Fruit fly (Drosophila melanogaster) whole organism, embryonic: ENCODE data around the gene CG13461.

ENCODE experiments used
- Blimp-1 ChIP-seq: fragments of 200-800 bp; sonication (Bioruptor generic); optimal IDR thresholded peaks from 3 replicates; lab custom pipeline; 2018; ENCODE audit warnings: missing biosample characterization, missing genetic modification characterization, mild to moderate bottlenecking, moderate library complexity, missing genetic modification reagents
- C15 ChIP-seq: fragments of 200-800 bp; sonication (Bioruptor generic); IDR thresholded peaks from 3 replicates; pipeline ENCODE4 v1.3.6; 2022; ENCODE audit warnings: missing biosample characterization, missing genetic modification characterization
- CG12299 ChIP-seq: fragments of 200-800 bp; sonication (Bioruptor generic); optimal IDR thresholded peaks from 2 replicates; lab custom pipeline; 2018; ENCODE audit warnings: missing biosample characterization, mild to moderate bottlenecking, missing genetic modification characterization
- CG12391 ChIP-seq: fragments of 200-800 bp; sonication (Bioruptor generic); optimal IDR thresholded peaks from 3 replicates; lab custom pipeline; 2018; ENCODE audit warnings: missing biosample characterization, mild to moderate bottlenecking, missing genetic modification characterization, moderate library complexity
- CG15479 ChIP-seq: fragments of 200-800 bp; sonication (Bioruptor generic); optimal IDR thresholded peaks from 3 replicates; lab custom pipeline; 2019; ENCODE audit warnings: missing biosample characterization, mild to moderate bottlenecking, missing genetic modification characterization, moderate library complexity
- CG17361 ChIP-seq: fragments of 200-800 bp; sonication (Bioruptor generic); IDR thresholded peaks from 3 replicates; pipeline ENCODE4 v1.3.6; 2022; ENCODE audit warnings: missing biosample characterization, missing genetic modification characterization
- CG18262 ChIP-seq: fragments of 200-800 bp; optimal IDR thresholded peaks from 3 replicates; lab custom pipeline; 2019; ENCODE audit warnings: missing biosample characterization, mild to moderate bottlenecking, missing genetic modification characterization, moderate library complexity
- CG1832 ChIP-seq: fragments of 200-800 bp; sonication (Bioruptor generic); optimal IDR thresholded peaks from 2 replicates; lab custom pipeline; 2017; ENCODE audit warnings: missing biosample characterization, mild to moderate bottlenecking, missing genetic modification characterization, inconsistent platforms
- CG31365 ChIP-seq: fragments of 200-800 bp; sonication (Bioruptor generic); optimal IDR thresholded peaks from 2 replicates; lab custom pipeline; 2018; ENCODE audit warnings: missing biosample characterization, mild to moderate bottlenecking, missing genetic modification characterization
- CG32532 ChIP-seq: fragments of 200-800 bp; sonication (Bioruptor generic); IDR thresholded peaks from 2 replicates; pipeline ENCODE4 v1.3.6; 2022; ENCODE audit warnings: missing biosample characterization, missing genetic modification characterization
- CG33557 ChIP-seq: fragments of 200-800 bp; sonication (Bioruptor generic); optimal IDR thresholded peaks from 2 replicates; lab custom pipeline; 2019; ENCODE audit warnings: missing biosample characterization, mild to moderate bottlenecking, missing genetic modification characterization, moderate library complexity
- CG4707 ChIP-seq: fragments of 200-800 bp; sonication (Bioruptor generic); optimal IDR thresholded peaks from 2 replicates; lab custom pipeline; 2018; ENCODE audit warnings: missing biosample characterization, mild to moderate bottlenecking, missing genetic modification characterization, moderate library complexity
- CG5180 ChIP-seq: fragments of 200-800 bp; sonication (Bioruptor generic); optimal IDR thresholded peaks from 3 replicates; lab custom pipeline; 2017; ENCODE audit warnings: missing biosample characterization, missing genetic modification characterization, mild to moderate bottlenecking, moderate library complexity, missing genetic modification reagents
- CG6254 ChIP-seq: fragments of 200-800 bp; sonication (Bioruptor generic); optimal IDR thresholded peaks from 3 replicates; lab custom pipeline; 2017; ENCODE audit warnings: mild to moderate bottlenecking, missing biosample characterization, missing genetic modification reagents, missing genetic modification characterization
- CG7839 ChIP-seq: fragments of 200-800 bp; sonication (Bioruptor generic); optimal IDR thresholded peaks from 3 replicates; lab custom pipeline; 2018; ENCODE audit warnings: missing biosample characterization, mild to moderate bottlenecking, missing genetic modification characterization, moderate library complexity
- D ChIP-seq, 2 experiments: fragments of 200-800 bp in 1 of 2; fragments of >200 bp in 1 of 2; sonication (Bioruptor generic) in 1 of 2; optimal IDR thresholded peaks; 2 replicates in 1 of 2; 3 replicates in 1 of 2; lab custom pipeline; 2017; ENCODE audit warnings: mild to moderate bottlenecking in 1 of 2, missing biosample characterization in 1 of 2, missing genetic modification characterization in 1 of 2, missing genetic modification reagents in 1 of 2
- ERR ChIP-seq: fragments of 200-800 bp; sonication (Bioruptor generic); optimal IDR thresholded peaks from 2 replicates; lab custom pipeline; 2016; ENCODE audit warnings: missing biosample characterization, missing genetic modification characterization
- H15 ChIP-seq: fragments of 200-800 bp; sonication (Bioruptor generic); IDR thresholded peaks from 3 replicates; pipeline ENCODE4 v1.3.6; 2022; ENCODE audit warnings: missing biosample characterization, missing genetic modification characterization
- Hey ChIP-seq: fragments of 200-800 bp; sonication (Bioruptor generic); optimal IDR thresholded peaks from 3 replicates; lab custom pipeline; 2018; ENCODE audit warnings: missing biosample characterization, mild to moderate bottlenecking, missing genetic modification characterization
- Meics ChIP-seq: fragments of 200-800 bp; sonication (Bioruptor generic); optimal IDR thresholded peaks from 2 replicates; lab custom pipeline; 2017; ENCODE audit warnings: missing biosample characterization, mild to moderate bottlenecking, missing genetic modification characterization
- NFAT ChIP-seq: fragments of 200-800 bp; sonication (Bioruptor generic); IDR thresholded peaks from 2 replicates; pipeline ENCODE4 v1.3.6; 2022; ENCODE audit warnings: missing biosample characterization, missing genetic modification characterization
- Nf-YA ChIP-seq: fragments of 200-800 bp; sonication (Bioruptor generic); IDR thresholded peaks from 2 replicates; pipeline ENCODE4 v1.3.6; 2022; ENCODE audit warnings: missing biosample characterization, missing genetic modification characterization
- Nf-YB ChIP-seq: fragments of 200-800 bp; sonication (Bioruptor generic); optimal IDR thresholded peaks from 3 replicates; lab custom pipeline; 2019; ENCODE audit warnings: missing biosample characterization, mild to moderate bottlenecking, missing genetic modification characterization, moderate library complexity
- Sry-β ChIP-seq: fragments of 200-800 bp; sonication (Bioruptor generic); optimal IDR thresholded peaks from 2 replicates; lab custom pipeline; 2018; ENCODE audit warnings: missing biosample characterization, mild to moderate bottlenecking, missing genetic modification characterization, moderate library complexity
- abd-A ChIP-seq: fragments of 200-800 bp; sonication (Bioruptor generic); optimal IDR thresholded peaks from 3 replicates; lab custom pipeline; 2019; ENCODE audit warnings: missing biosample characterization, mild to moderate bottlenecking, missing genetic modification characterization, moderate library complexity
- cg ChIP-seq: fragments of 200-800 bp; sonication (Bioruptor generic); optimal IDR thresholded peaks from 3 replicates; lab custom pipeline; 2019; ENCODE audit warnings: missing biosample characterization, mild to moderate bottlenecking, missing genetic modification characterization, moderate library complexity
- exex ChIP-seq: fragments of 200-800 bp; sonication (Bioruptor generic); optimal IDR thresholded peaks from 4 replicates; lab custom pipeline; 2018; ENCODE audit warnings: missing biosample characterization, mild to moderate bottlenecking, missing genetic modification characterization, moderate library complexity
- gcm ChIP-seq: fragments of 200-800 bp; sonication (Bioruptor generic); optimal IDR thresholded peaks from 2 replicates; lab custom pipeline; 2019; ENCODE audit warnings: missing biosample characterization, mild to moderate bottlenecking, missing genetic modification characterization, moderate library complexity
- gsb-n ChIP-seq: fragments of 200-800 bp; sonication (Bioruptor generic); optimal IDR thresholded peaks from 3 replicates; lab custom pipeline; 2018; ENCODE audit warnings: missing biosample characterization, mild to moderate bottlenecking, missing genetic modification characterization
- gt ChIP-seq: fragments of 200-800 bp; sonication (Bioruptor generic); IDR thresholded peaks from 2 replicates; pipeline ENCODE4 v1.3.6; 2022; ENCODE audit warnings: missing biosample characterization, missing genetic modification characterization
- insv ChIP-seq, 2 experiments: fragments of 200-800 bp; sonication (Bioruptor generic); optimal IDR thresholded peaks; 3 replicates each; lab custom pipeline; 2016 to 2018; ENCODE audit warnings: missing biosample characterization in 2 of 2, missing genetic modification characterization in 2 of 2
- jumu ChIP-seq: fragments of 200-800 bp; sonication (Bioruptor generic); optimal IDR thresholded peaks from 3 replicates; lab custom pipeline; 2016; ENCODE audit warnings: missing biosample characterization, missing genetic modification characterization
- kni ChIP-seq: fragments of 200-800 bp; sonication (Bioruptor generic); optimal IDR thresholded peaks from 3 replicates; lab custom pipeline; 2017; ENCODE audit warnings: mild to moderate bottlenecking, missing biosample characterization, missing genetic modification reagents, missing genetic modification characterization
- nerfin-1 ChIP-seq: fragments of 200-800 bp; sonication (Bioruptor generic); optimal IDR thresholded peaks from 3 replicates; lab custom pipeline; 2019; ENCODE audit warnings: missing biosample characterization, mild to moderate bottlenecking, missing genetic modification characterization, moderate library complexity
- pfk ChIP-seq: fragments of 200-800 bp; sonication (Bioruptor generic); optimal IDR thresholded peaks from 2 replicates; lab custom pipeline; 2018; ENCODE audit warnings: missing biosample characterization, mild to moderate bottlenecking, missing genetic modification characterization, moderate library complexity
- phol ChIP-seq: fragments of 200-800 bp; sonication (Bioruptor generic); optimal IDR thresholded peaks from 3 replicates; lab custom pipeline; 2018; ENCODE audit warnings: missing biosample characterization, mild to moderate bottlenecking, missing genetic modification characterization, moderate library complexity
- pum ChIP-seq: fragments of 200-800 bp; sonication (Bioruptor generic); optimal IDR thresholded peaks from 2 replicates; lab custom pipeline; 2016; ENCODE audit warnings: missing biosample characterization, missing genetic modification characterization
- ranshi ChIP-seq: fragments of 200-800 bp; sonication (Bioruptor generic); IDR thresholded peaks from 2 replicates; pipeline ENCODE4 v1.3.6; 2022; ENCODE audit warnings: missing biosample characterization, missing genetic modification characterization
- repo ChIP-seq: fragments of 200-800 bp; sonication (Bioruptor generic); optimal IDR thresholded peaks from 2 replicates; lab custom pipeline; 2016; ENCODE audit warnings: missing biosample characterization, missing genetic modification characterization
- run ChIP-seq: fragments of 200-800 bp; sonication (Bioruptor generic); optimal IDR thresholded peaks from 3 replicates; lab custom pipeline; 2018; ENCODE audit warnings: missing biosample characterization, mild to moderate bottlenecking, missing genetic modification characterization
- scrt ChIP-seq: fragments of 200-800 bp; sonication (Bioruptor generic); optimal IDR thresholded peaks from 2 replicates; lab custom pipeline; 2018; ENCODE audit warnings: missing biosample characterization, mild to moderate bottlenecking, missing genetic modification characterization, moderate library complexity
- tgo ChIP-seq: fragments of 200-800 bp; sonication (Bioruptor generic); IDR thresholded peaks from 3 replicates; pipeline ENCODE4 v1.3.6; 2022; ENCODE audit warnings: missing biosample characterization, missing genetic modification characterization
- tio ChIP-seq: fragments of 200-800 bp; sonication (Bioruptor generic); optimal IDR thresholded peaks from 2 replicates; lab custom pipeline; 2017; ENCODE audit warnings: missing biosample characterization, missing genetic modification characterization, inconsistent platforms
- trh ChIP-seq: fragments of 200-800 bp; sonication (Bioruptor generic); optimal IDR thresholded peaks from 2 replicates; lab custom pipeline; 2016; ENCODE audit warnings: missing biosample characterization, missing genetic modification characterization
- tup ChIP-seq: fragments of 200-800 bp; sonication (Bioruptor generic); optimal IDR thresholded peaks from 2 replicates; lab custom pipeline; 2016; ENCODE audit warnings: missing biosample characterization, mild to moderate bottlenecking, missing genetic modification characterization, moderate library complexity
- twi ChIP-seq: fragments of 200-800 bp; optimal IDR thresholded peaks from 2 replicates; lab custom pipeline; 2019; ENCODE audit warnings: missing biosample characterization, mild to moderate bottlenecking, missing genetic modification characterization, moderate library complexity
- unpg ChIP-seq: fragments of 200-800 bp; sonication (Bioruptor generic); optimal IDR thresholded peaks from 3 replicates; lab custom pipeline; 2018; ENCODE audit warnings: missing biosample characterization, mild to moderate bottlenecking, missing genetic modification characterization, moderate library complexity
- zf30C ChIP-seq: fragments of 200-800 bp; sonication (Bioruptor generic); optimal IDR thresholded peaks from 3 replicates; lab custom pipeline; 2018; ENCODE audit warnings: missing biosample characterization, mild to moderate bottlenecking, missing genetic modification characterization
- zfh1 ChIP-seq: fragments of 200-800 bp; sonication (Bioruptor generic); IDR thresholded peaks from 3 replicates; pipeline ENCODE4 v1.3.6; 2022; ENCODE audit warnings: missing biosample characterization, missing genetic modification characterization

Gene CG13461

dm6 chr3L:15031773-15032172, 20.5 kb downstream of the CG13461 start:
- peak; percentile 64 for TF ChIP-seq cg (GFP tag; lab: Kevin White, UChicago)
- TF ChIP-seq unpg (GFP tag; lab: Kevin White, UChicago): no peak
- TF ChIP-seq C15 (GFP tag; lab: Robert Waterston, UW): no peak
- no peak for TF ChIP-seq CG18262 (tag; lab: Kevin White, UChicago)
- no peak for TF ChIP-seq jumu (GFP tag; lab: Kevin White, UChicago)
- TF ChIP-seq CG6254: no peak
- TF ChIP-seq CG12391 (tag; lab: Kevin White, UChicago): no peak
- TF ChIP-seq Hey (tag; lab: Kevin White, UChicago): peak; percentile 17
- TF ChIP-seq CG12299 (tag; lab: Kevin White, UChicago): no peak
- TF ChIP-seq run (tag; lab: Kevin White, UChicago): no peak
- TF ChIP-seq kni: no peak
- TF ChIP-seq phol (tag; lab: Kevin White, UChicago): peak; percentile 13
- no peak for TF ChIP-seq CG17361 (GFP tag; lab: Robert Waterston, UW)
- no peak for TF ChIP-seq zfh1 (GFP tag; lab: Robert Waterston, UW)
- TF ChIP-seq CG7839 (tag; lab: Kevin White, UChicago): no peak
- no peak for TF ChIP-seq CG33557
- no peak for TF ChIP-seq H15 (GFP tag; lab: Robert Waterston, UW)
- TF ChIP-seq trh (GFP tag; lab: Kevin White, UChicago): no peak
- TF ChIP-seq pfk (GFP tag; lab: Kevin White, UChicago): no peak
- no peak for TF ChIP-seq gsb-n (tag; lab: Kevin White, UChicago)
- TF ChIP-seq CG31365 (tag; lab: Kevin White, UChicago): no peak
- TF ChIP-seq scrt (GFP tag; lab: Kevin White, UChicago): peak; percentile 55
- peak; percentile 39 for TF ChIP-seq abd-A (tag; lab: Kevin White, UChicago)
- no peak for TF ChIP-seq ERR
- TF ChIP-seq repo (GFP tag; lab: Kevin White, UChicago): no peak
- TF ChIP-seq exex: no peak
- no peak for TF ChIP-seq tgo (GFP tag; lab: Robert Waterston, UW)
- peak; percentile 4 for TF ChIP-seq CG1832 (GFP tag; lab: Kevin White, UChicago)
- TF ChIP-seq CG4707 (GFP tag; lab: Kevin White, UChicago): no peak
- no peak for TF ChIP-seq gcm (GFP tag; lab: Kevin White, UChicago)
- no peak for TF ChIP-seq Blimp-1
- no peak for TF ChIP-seq insv (GFP tag; optimal IDR thresholded peaks at IDR 0.05; lab: Kevin White, UChicago)
- TF ChIP-seq nerfin-1 (tag; lab: Kevin White, UChicago): no peak
- TF ChIP-seq CG15479 (GFP tag; lab: Kevin White, UChicago): peak; percentile 43
- no peak for TF ChIP-seq gt (GFP tag; lab: Robert Waterston, UW)
- no peak for TF ChIP-seq tup (GFP tag; lab: Kevin White, UChicago)
- TF ChIP-seq Meics (GFP tag; lab: Kevin White, UChicago): no peak
- TF ChIP-seq pum (GFP tag; lab: Kevin White, UChicago): no peak
- TF ChIP-seq ranshi (GFP tag; lab: Robert Waterston, UW): no peak
- TF ChIP-seq Nf-YB (GFP tag; lab: Kevin White, UChicago): peak; percentile 74
- no peak for TF ChIP-seq tio (GFP tag; lab: Kevin White, UChicago)
- TF ChIP-seq CG32532 (GFP tag; lab: Robert Waterston, UW): no peak
- TF ChIP-seq CG5180 (GFP tag; lab: Kevin White, UChicago): peak; percentile 41
- TF ChIP-seq twi: peak; percentile 68
- no peak for TF ChIP-seq NFAT
- TF ChIP-seq Sry-β (GFP tag; lab: Kevin White, UChicago): no peak
- TF ChIP-seq zf30C (GFP tag; lab: Kevin White, UChicago): no peak
- peak; percentile 80 for TF ChIP-seq D (optimal IDR thresholded peaks at IDR 0.05; lab: Kevin White, UChicago)
- TF ChIP-seq D (GFP tag; optimal IDR thresholded peaks at IDR 0.05; lab: Kevin White, UChicago): no peak
- no peak for TF ChIP-seq Nf-YA (GFP tag; lab: Robert Waterston, UW)
